Worm (Caenorhabditis elegans): Measurements from ENCODE around the gene dna-2.

dna-2 gene

ce11 chrII:11802451-11802850 is 24.2 kb downstream of the dna-2 start, which contains the start of gene F43G6.17:
TSS of gene F43G6.17 (plus strand) at chrII:11802751.
- no peak for TF ChIP-seq gmeb-2 (tag; optimal IDR thresholded peaks at IDR 0.05)
- peak; percentile 57 for TF ChIP-seq elt-2 (tag; optimal IDR thresholded peaks at IDR 0.05)

ce11 chrII:11806256-11806655 is 28.0 kb downstream of the dna-2 start, which contains the start of gene jmjd-1.1:
TSS of gene jmjd-1.1 (plus strand) at chrII:11806556.
- no peak for TF ChIP-seq npax-4 (tag; optimal IDR thresholded peaks at IDR 0.05)
- TF ChIP-seq ceh-22 (tag; optimal IDR thresholded peaks at IDR 0.05), result no peak
- TF ChIP-seq odd-2 (tag; optimal IDR thresholded peaks at IDR 0.05), result no peak
- TF ChIP-seq ama-1 (optimal IDR thresholded peaks at IDR 0.05), result no peak
- TF ChIP-seq ceh-9 (tag; optimal IDR thresholded peaks at IDR 0.05), result no peak
- TF ChIP-seq nhr-11 (tag; optimal IDR thresholded peaks at IDR 0.05), result no peak
- no peak for TF ChIP-seq ztf-16 (tag; optimal IDR thresholded peaks at IDR 0.05)
- TF ChIP-seq ref-2 (tag; optimal IDR thresholded peaks at IDR 0.05), result no peak
- no peak for TF ChIP-seq ets-4 (tag; optimal IDR thresholded peaks at IDR 0.05)
- no peak for TF ChIP-seq ceh-19 (GFP tag; optimal IDR thresholded peaks at IDR 0.05)
- TF ChIP-seq unc-42 (tag; optimal IDR thresholded peaks at IDR 0.05), result no peak
- TF ChIP-seq fax-1 (tag; optimal IDR thresholded peaks at IDR 0.05), result no peak

ce11 chrII:11808979-11809378 is 30.7 kb downstream of the dna-2 start, which contains the start of gene F43G6.10:
TSS of gene F43G6.10 (plus strand) at chrII:11809349.
- TF ChIP-seq pha-4 (tag; optimal IDR thresholded peaks at IDR 0.05), result no peak
- no peak for TF ChIP-seq elt-4 (tag; optimal IDR thresholded peaks at IDR 0.05)
- TF ChIP-seq sox-4 (tag; optimal IDR thresholded peaks at IDR 0.05), result no peak
- TF ChIP-seq ref-2 (tag; optimal IDR thresholded peaks at IDR 0.05), result no peak
- TF ChIP-seq npax-4 (tag; optimal IDR thresholded peaks at IDR 0.05), result no peak
- no peak for TF ChIP-seq syd-9 (tag; optimal IDR thresholded peaks at IDR 0.05)
- no peak for TF ChIP-seq hlh-8 (tag; optimal IDR thresholded peaks at IDR 0.05)
- TF ChIP-seq ceh-34 (tag; optimal IDR thresholded peaks at IDR 0.05), result no peak
- TF ChIP-seq mec-3 (tag; optimal IDR thresholded peaks at IDR 0.05; ENCODE audit: borderline replicate concordance), result no peak

ce11 chrII:11810436-11810835 is 32.2 kb downstream of the dna-2 start, which contains the start of gene F43G6.7:
TSS of gene F43G6.7 (plus strand) at chrII:11810790.
- TF ChIP-seq hlh-15 (tag; optimal IDR thresholded peaks at IDR 0.05) (no peak), ets-4 (tag; optimal IDR thresholded peaks at IDR 0.05) (no peak), ceh-34 (tag; optimal IDR thresholded peaks at IDR 0.05) (no peak), ceh-22 (tag; optimal IDR thresholded peaks at IDR 0.05) (no peak), hlh-13 (GFP tag; optimal IDR thresholded peaks at IDR 0.05) (no peak), ceh-24 (tag; optimal IDR thresholded peaks at IDR 0.05) (no peak), ceh-19 (GFP tag; optimal IDR thresholded peaks at IDR 0.05) (no peak), zip-5 (tag; optimal IDR thresholded peaks at IDR 0.05) (no peak), lin-11 (tag; optimal IDR thresholded peaks at IDR 0.05) (no peak)

- TF ChIP-seq ets-4 (tag; optimal IDR thresholded peaks at IDR 0.05) (no peak), ceh-24 (tag; optimal IDR thresholded peaks at IDR 0.05) (no peak), madf-2 (tag; optimal IDR thresholded peaks at IDR 0.05) (no peak), hlh-15 (tag; optimal IDR thresholded peaks at IDR 0.05) (no peak), fkh-6 (tag; optimal IDR thresholded peaks at IDR 0.05) (no peak), gmeb-2 (tag; optimal IDR thresholded peaks at IDR 0.05) (no peak), ceh-45 (GFP tag; IDR thresholded peaks at IDR 0.05) (no peak), unc-86 (tag; optimal IDR thresholded peaks at IDR 0.05) (no peak), dmd-4 (tag; optimal IDR thresholded peaks at IDR 0.05; ENCODE audit: borderline replicate concordance) (no peak), rnt-1 (tag; optimal IDR thresholded peaks at IDR 0.05) (no peak), hlh-8 (tag; optimal IDR thresholded peaks at IDR 0.05) (no peak), dve-1 (tag; optimal IDR thresholded peaks at IDR 0.05) (no peak), pat-9 (tag; optimal IDR thresholded peaks at IDR 0.05) (no peak), Y22D7AL.16 (tag; optimal IDR thresholded peaks at IDR 0.05) (no peak), ceh-34 (tag; optimal IDR thresholded peaks at IDR 0.05) (no peak), ttx-3 (tag; optimal IDR thresholded peaks at IDR 0.05) (no peak), hlh-13 (GFP tag; optimal IDR thresholded peaks at IDR 0.05) (no peak), unc-3 (GFP tag; conservative IDR thresholded peaks at IDR 0.05) (no peak), unc-3 (tag; optimal IDR thresholded peaks at IDR 0.05) (no peak), elt-2 (tag; optimal IDR thresholded peaks at IDR 0.05) (no peak), pha-4 (tag; optimal IDR thresholded peaks at IDR 0.05) (no peak)
These were observed 33.0 kb downstream of the dna-2 start for ce11 chrII:11811241-11811640.
